Worm (Caenorhabditis elegans): ENCODE results near the gene T01D3.1.

The T01D3.1 gene

ce11 chrV:13715223-13715686 is 25.6 kb downstream of the T01D3.1 start, which contains the start of gene zipt-9 (continued):
- no peak for TF ChIP-seq sptf-2 (GFP tag; optimal IDR thresholded peaks at IDR 0.05)
- no peak for TF ChIP-seq snpc-1.3 (tag; optimal IDR thresholded peaks at IDR 0.05; ENCODE audit: insufficient read depth)
- no peak for TF ChIP-seq nhr-90 (tag; optimal IDR thresholded peaks at IDR 0.05)
- no peak for TF ChIP-seq lag-1 (GFP tag; IDR thresholded peaks at IDR 0.05)
- no peak for TF ChIP-seq C17E4.6 (GFP tag; IDR thresholded peaks at IDR 0.05)
- peak in 1 of 2 experiments; percentile 24 for TF ChIP-seq rec-8 (tag; optimal IDR thresholded peaks at IDR 0.05)
- peak; percentile 36 for TF ChIP-seq tbp1 (GFP tag; optimal IDR thresholded peaks at IDR 0.05)
- TF ChIP-seq egl-18 (GFP tag; IDR thresholded peaks at IDR 0.05), result no peak
- no peak for TF ChIP-seq Y95B8A.8 (GFP tag; IDR thresholded peaks at IDR 0.05)
- peak; percentile 22; the same call in 1 of the 2 replicates for TF ChIP-seq madf-8 (GFP tag; conservative IDR thresholded peaks at IDR 0.05)
- 0 out of 2 replicates have a peak, but pooled peaks have one; percentile 44 for TF ChIP-seq bed-2 (GFP tag; IDR thresholded peaks at IDR 0.05)
- peak; percentile 24 for TF ChIP-seq him-1 (tag; optimal IDR thresholded peaks at IDR 0.05)
- TF ChIP-seq attf-6 (GFP tag; IDR thresholded peaks at IDR 0.05), result no peak
- no peak for TF ChIP-seq athp-1 (tag; optimal IDR thresholded peaks at IDR 0.05)
- no peak for TF ChIP-seq B0035.1 (tag; optimal IDR thresholded peaks at IDR 0.05)
- no peak for TF ChIP-seq F52B5.7 (tag; optimal IDR thresholded peaks at IDR 0.05)
- TF ChIP-seq madf-6 (GFP tag; IDR thresholded peaks at IDR 0.05), result no peak; the same call in 1 of the 2 replicates
- TF ChIP-seq T07F8.4 (tag; optimal IDR thresholded peaks at IDR 0.05), result no peak
- no peak for TF ChIP-seq xnd-1 (tag; optimal IDR thresholded peaks at IDR 0.05)
- TF ChIP-seq fkh-3 (tag; optimal IDR thresholded peaks at IDR 0.05), result no peak
- no peak for TF ChIP-seq hlh-12 (tag; optimal IDR thresholded peaks at IDR 0.05)
- TF ChIP-seq hmg-1.2 (GFP tag; IDR thresholded peaks at IDR 0.05), result peak; percentile 57
- no peak for TF ChIP-seq F37B4.10 (GFP tag; IDR thresholded peaks at IDR 0.05)
- no peak for TF ChIP-seq nfya-1 (tag; optimal IDR thresholded peaks at IDR 0.05; ENCODE audit: borderline replicate concordance, insufficient read depth)
- TF ChIP-seq attf-5 (GFP tag; optimal IDR thresholded peaks at IDR 0.05), result peak; percentile 80
- TF ChIP-seq aptf-2 (GFP tag; conservative IDR thresholded peaks at IDR 0.05), result 0 out of 2 replicates have a peak, but pooled peaks have one; percentile 14
- no peak for TF ChIP-seq tbx-9 (tag; optimal IDR thresholded peaks at IDR 0.05; ENCODE audit: borderline replicate concordance)
- no peak for TF ChIP-seq dpl-1 (GFP tag; optimal IDR thresholded peaks at IDR 0.05)
- TF ChIP-seq lin-26 (GFP tag; IDR thresholded peaks at IDR 0.05), result no peak
- no peak for TF ChIP-seq lir-1 (GFP tag; conservative IDR thresholded peaks at IDR 0.05)
- peak; percentile 64 for TF ChIP-seq K12H6.12 (tag; optimal IDR thresholded peaks at IDR 0.05)
- no peak for TF ChIP-seq lin-40 (tag; optimal IDR thresholded peaks at IDR 0.05)
- TF ChIP-seq ztf-18 (tag; optimal IDR thresholded peaks at IDR 0.05), result peak; percentile 68
- TF ChIP-seq lsy-27 (tag; optimal IDR thresholded peaks at IDR 0.05; ENCODE audit: borderline replicate concordance, insufficient read depth), result no peak
- TF ChIP-seq madf-10 (tag; optimal IDR thresholded peaks at IDR 0.05), result peak; percentile 60
- peak; percentile 60; the same call in 1 of the 2 replicates for TF ChIP-seq pbrm-1 (GFP tag; IDR thresholded peaks at IDR 0.05)
- TF ChIP-seq ets-4 (GFP tag; optimal IDR thresholded peaks at IDR 0.05), result no peak
- TF ChIP-seq bed-1 (GFP tag; IDR thresholded peaks at IDR 0.05), result no peak
- no peak for TF ChIP-seq Y53G8AR.9 (GFP tag; conservative IDR thresholded peaks at IDR 0.05)
- no peak for TF ChIP-seq F10E7.11 (tag; optimal IDR thresholded peaks at IDR 0.05)
- peak; percentile 80 for TF ChIP-seq dox-1 (GFP tag; IDR thresholded peaks at IDR 0.05)
- peak; percentile 68 for TF ChIP-seq F23B12.7 (tag; optimal IDR thresholded peaks at IDR 0.05; ENCODE audit: insufficient read depth)
- peak; percentile 54 for TF ChIP-seq ceh-91 (GFP tag; IDR thresholded peaks at IDR 0.05)
- TF ChIP-seq ceh-40 (GFP tag; IDR thresholded peaks at IDR 0.05), result no peak
- peak; percentile 66; the same call in 1 of the 2 replicates for TF ChIP-seq ztf-28 (GFP tag; IDR thresholded peaks at IDR 0.05)
- TF ChIP-seq hmg-20 (GFP tag; IDR thresholded peaks at IDR 0.05), result no peak
- TF ChIP-seq nhr-120 (GFP tag; IDR thresholded peaks at IDR 0.05), result no peak
- TF ChIP-seq ekl-4 (GFP tag; IDR thresholded peaks at IDR 0.05), result no peak

Measured in whole organism, young adult.